Worm (Caenorhabditis elegans): ENCODE results near the gene sem-5.

The sem-5 gene

DNA sequence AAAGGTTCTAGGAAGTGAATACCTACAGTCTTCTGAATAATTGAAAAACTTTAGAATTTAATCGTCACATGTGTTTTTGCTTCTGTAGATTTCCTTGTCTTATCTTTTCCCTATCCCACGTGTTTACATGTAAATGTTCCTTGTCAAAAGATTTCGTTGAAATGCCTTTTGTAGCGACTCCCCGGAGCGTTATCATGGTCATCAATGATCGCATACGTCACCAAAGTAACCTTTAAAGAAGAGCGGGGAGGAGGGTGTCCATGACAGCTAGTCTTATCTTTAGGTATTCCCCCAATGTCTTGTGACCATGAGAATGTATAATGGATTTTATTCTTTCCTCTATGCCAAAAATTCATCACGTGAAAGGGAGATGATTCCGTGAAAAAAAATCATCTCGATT, 25.4 kb upstream of the sem-5 start:
- TF ChIP-seq elt-1 (tag; optimal IDR thresholded peaks at IDR 0.05; ENCODE audit: borderline replicate concordance, insufficient read depth), result no peak

DNA sequence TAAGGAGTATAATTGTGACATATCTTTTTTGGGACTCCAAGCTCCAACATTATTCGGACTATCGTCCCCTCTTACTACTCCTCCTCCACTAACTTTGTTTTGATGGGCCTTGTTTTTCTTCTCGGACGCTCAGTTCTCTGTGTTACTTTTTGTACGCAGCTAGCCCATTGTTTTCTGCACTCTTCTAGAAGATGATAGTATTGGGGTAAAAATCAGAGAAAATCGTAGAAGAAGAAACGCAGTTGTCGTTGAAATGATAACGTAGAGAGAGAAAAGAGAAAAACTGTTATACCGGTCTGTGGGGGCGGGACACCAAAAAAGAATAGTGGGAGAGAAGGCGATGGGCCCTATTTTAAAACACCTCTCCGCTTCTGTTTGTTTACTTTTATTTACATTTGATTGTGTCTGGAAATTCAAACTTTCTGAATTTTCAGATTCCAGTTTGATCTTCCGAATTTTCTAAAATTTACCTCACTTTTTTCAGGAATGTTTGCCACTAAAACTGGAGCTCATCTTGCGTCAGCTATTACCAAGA, 24.0 kb upstream of the sem-5 start, which contains the start of gene F45E1.4:
Gene F45E1.4 (plus strand): TSS at position 485 of the 535 bp plus-strand sequence.
- TF ChIP-seq unc-39 (tag; optimal IDR thresholded peaks at IDR 0.05), result no peak
- no peak for TF ChIP-seq ceh-83 (GFP tag; optimal IDR thresholded peaks at IDR 0.05)
- TF ChIP-seq blmp-1 (tag; optimal IDR thresholded peaks at IDR 0.05), result no peak
- TF ChIP-seq flh-1 (GFP tag; optimal IDR thresholded peaks at IDR 0.05), result no peak
- TF ChIP-seq cnd-1 (tag; optimal IDR thresholded peaks at IDR 0.05), result no peak
- TF ChIP-seq nhr-76 (tag; optimal IDR thresholded peaks at IDR 0.05), result no peak
- TF ChIP-seq ces-1 (GFP tag; optimal IDR thresholded peaks at IDR 0.05), result no peak
- TF ChIP-seq unc-120 (tag; optimal IDR thresholded peaks at IDR 0.05; ENCODE audit: poor library complexity, severe bottlenecking), result no peak
- TF ChIP-seq nhr-2 (tag; optimal IDR thresholded peaks at IDR 0.05), result no peak
- TF ChIP-seq nhr-28 (tag; optimal IDR thresholded peaks at IDR 0.05), result no peak
- no peak for TF ChIP-seq mls-2 (tag; optimal IDR thresholded peaks at IDR 0.05)
- TF ChIP-seq zip-8 (tag; optimal IDR thresholded peaks at IDR 0.05), result no peak
- TF ChIP-seq lin-13 (tag; optimal IDR thresholded peaks at IDR 0.05), result no peak
- no peak for TF ChIP-seq bed-3 (GFP tag; optimal IDR thresholded peaks at IDR 0.05)
- no peak for TF ChIP-seq unc-62 (GFP tag; optimal IDR thresholded peaks at IDR 0.05)

DNA sequence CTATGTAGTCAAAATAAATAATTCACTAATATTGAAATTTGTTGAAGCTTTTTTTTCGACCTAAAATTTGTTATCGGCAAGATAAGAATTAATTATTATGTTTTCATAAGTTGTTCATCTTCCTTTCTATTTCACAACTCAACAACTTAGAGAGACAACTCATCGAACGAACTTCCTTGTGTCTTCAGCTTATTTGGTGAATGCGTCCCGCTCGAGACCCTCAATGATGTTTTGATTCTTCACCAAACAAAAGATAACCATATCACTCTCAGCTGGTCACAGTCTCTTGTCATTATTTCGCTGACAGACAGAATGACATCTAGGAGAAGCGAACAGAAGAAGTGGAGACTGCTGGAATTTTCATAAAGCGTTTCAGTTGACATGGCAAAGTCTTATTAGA, 23.2 kb upstream of the sem-5 start:
- TF ChIP-seq ztf-11 (tag; optimal IDR thresholded peaks at IDR 0.05) (no peak), sem-2 (GFP tag; optimal IDR thresholded peaks at IDR 0.05) (no peak), unc-39 (tag; optimal IDR thresholded peaks at IDR 0.05) (no peak), ces-1 (GFP tag; optimal IDR thresholded peaks at IDR 0.05) (no peak), mls-2 (tag; optimal IDR thresholded peaks at IDR 0.05) (no peak), nhr-237 (tag; optimal IDR thresholded peaks at IDR 0.05) (no peak), mab-5 (tag; optimal IDR thresholded peaks at IDR 0.05) (no peak), nhr-12 (tag; optimal IDR thresholded peaks at IDR 0.05) (no peak), tbx-8 (GFP tag; optimal IDR thresholded peaks at IDR 0.05) (no peak), ham-2 (GFP tag; optimal IDR thresholded peaks at IDR 0.05) (no peak), ceh-43 (GFP tag; optimal IDR thresholded peaks at IDR 0.05) (no peak), ceh-39 (tag; optimal IDR thresholded peaks at IDR 0.05) (no peak), hlh-1 (tag; optimal IDR thresholded peaks at IDR 0.05) (no peak), M03D4.4 (tag; optimal IDR thresholded peaks at IDR 0.05) (no peak), nhr-2 (tag; optimal IDR thresholded peaks at IDR 0.05) (no peak), ceh-83 (GFP tag; optimal IDR thresholded peaks at IDR 0.05) (no peak), lin-32 (GFP tag; optimal IDR thresholded peaks at IDR 0.05) (no peak)

DNA sequence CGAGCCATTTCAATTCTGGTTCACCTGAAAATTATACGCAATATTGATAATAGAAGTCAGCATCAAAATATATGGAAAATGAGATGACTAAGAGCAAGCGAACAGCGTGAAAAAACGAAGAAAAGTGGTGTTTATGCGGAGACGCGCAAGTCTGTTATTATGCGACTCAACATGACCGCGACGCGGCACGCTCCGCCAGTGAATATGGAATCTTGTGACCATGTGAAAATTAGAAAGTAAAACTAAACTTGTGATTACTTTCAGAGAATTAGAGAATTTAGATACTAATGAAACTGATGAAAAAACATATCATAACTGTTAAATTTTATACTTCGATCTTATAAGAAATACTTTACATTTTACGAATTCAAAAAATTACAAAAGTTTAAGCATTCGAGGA, 20.5 kb upstream of the sem-5 start, which contains the start of gene his-71:
Gene his-71 (minus strand): TSS at position 24 of the 400 bp plus-strand sequence.
- no peak for TF ChIP-seq lin-32 (GFP tag; optimal IDR thresholded peaks at IDR 0.05)
- TF ChIP-seq mep-1 (tag; optimal IDR thresholded peaks at IDR 0.05), result no peak
- TF ChIP-seq zip-8 (tag; optimal IDR thresholded peaks at IDR 0.05), result no peak
- no peak for TF ChIP-seq M03D4.4 (tag; optimal IDR thresholded peaks at IDR 0.05)
- no peak for TF ChIP-seq sptf-1 (tag; optimal IDR thresholded peaks at IDR 0.05)
- TF ChIP-seq cnd-1 (tag; optimal IDR thresholded peaks at IDR 0.05), result no peak
- TF ChIP-seq ztf-11 (tag; optimal IDR thresholded peaks at IDR 0.05), result no peak
- TF ChIP-seq flh-1 (GFP tag; optimal IDR thresholded peaks at IDR 0.05), result no peak
- TF ChIP-seq blmp-1 (tag; optimal IDR thresholded peaks at IDR 0.05), result no peak
- no peak for TF ChIP-seq elt-3 (tag; optimal IDR thresholded peaks at IDR 0.05)
- TF ChIP-seq ceh-43 (GFP tag; optimal IDR thresholded peaks at IDR 0.05), result no peak
- no peak for TF ChIP-seq mab-5 (tag; optimal IDR thresholded peaks at IDR 0.05)

DNA sequence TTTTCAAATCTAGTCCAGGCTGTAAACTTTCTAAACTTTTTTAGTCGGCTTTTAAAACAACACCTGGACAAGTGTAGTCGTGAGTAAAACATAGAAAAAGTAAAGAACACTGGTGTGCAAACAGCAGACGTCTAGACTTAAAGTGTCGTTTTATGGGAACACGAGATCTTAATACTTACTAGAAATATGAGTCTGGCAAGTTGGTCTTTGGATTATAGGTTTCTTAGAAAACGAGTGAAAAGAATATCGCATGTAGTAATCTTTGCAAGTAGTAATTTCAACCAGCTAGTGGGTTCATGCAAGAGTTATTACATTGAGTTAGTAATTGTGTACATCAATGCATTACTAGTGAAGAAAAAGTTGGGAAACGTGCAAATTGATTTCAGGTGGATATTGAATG, 15.9 kb upstream of the sem-5 start:
- no peak for TF ChIP-seq nhr-2 (tag; optimal IDR thresholded peaks at IDR 0.05)
- no peak for TF ChIP-seq flh-1 (GFP tag; optimal IDR thresholded peaks at IDR 0.05)
- no peak for TF ChIP-seq mep-1 (tag; optimal IDR thresholded peaks at IDR 0.05)
- no peak for TF ChIP-seq ceh-43 (GFP tag; optimal IDR thresholded peaks at IDR 0.05)
- no peak for TF ChIP-seq sptf-1 (tag; optimal IDR thresholded peaks at IDR 0.05)
- TF ChIP-seq mab-5 (tag; optimal IDR thresholded peaks at IDR 0.05), result no peak
- no peak for TF ChIP-seq ztf-11 (tag; optimal IDR thresholded peaks at IDR 0.05)
- no peak for TF ChIP-seq nhr-76 (tag; optimal IDR thresholded peaks at IDR 0.05)
- no peak for TF ChIP-seq elt-3 (tag; optimal IDR thresholded peaks at IDR 0.05)
- TF ChIP-seq ces-1 (GFP tag; optimal IDR thresholded peaks at IDR 0.05), result no peak
- TF ChIP-seq unc-39 (tag; optimal IDR thresholded peaks at IDR 0.05), result no peak
- TF ChIP-seq ceh-39 (tag; optimal IDR thresholded peaks at IDR 0.05), result no peak
- TF ChIP-seq unc-120 (tag; optimal IDR thresholded peaks at IDR 0.05; ENCODE audit: poor library complexity, severe bottlenecking), result no peak
- TF ChIP-seq tbx-8 (GFP tag; optimal IDR thresholded peaks at IDR 0.05), result no peak
- TF ChIP-seq snpc-4 (tag; optimal IDR thresholded peaks at IDR 0.05), result no peak
- TF ChIP-seq hlh-1 (tag; optimal IDR thresholded peaks at IDR 0.05), result no peak
- TF ChIP-seq nhr-12 (tag; optimal IDR thresholded peaks at IDR 0.05), result no peak
- TF ChIP-seq lsy-2 (tag; optimal IDR thresholded peaks at IDR 0.05), result no peak
- no peak for TF ChIP-seq cnd-1 (tag; optimal IDR thresholded peaks at IDR 0.05)
